Worm (Caenorhabditis elegans) whole organism, L4 larva: Measurements from ENCODE around the gene hrg-4.
"Not testable (repeated sequence)": the region's sequence is repeated elsewhere in the genome, so short reads cannot be mapped to it uniquely, and the experiment has no call there.

Source experiments
- F37D6.2 ChIP-seq: sonication (generic microtip); optimal IDR thresholded peaks from 2 replicates; lab custom pipeline; 2016; ENCODE audit warnings: mild to moderate bottlenecking, missing genetic modification characterization, missing compliant biosample characterization
- T26A8.4 ChIP-seq: fragments of 200-800 bp; sonication (Bioruptor generic); IDR thresholded peaks from 2 replicates; pipeline ENCODE4 v1.3.6; 2022; ENCODE audit warnings: missing genetic modification characterization, missing compliant biosample characterization
- Y5F2A.4 ChIP-seq: fragments of 200-800 bp; sonication (Bioruptor generic); optimal IDR thresholded peaks from 2 replicates; lab custom pipeline; 2018; ENCODE audit warnings: mild to moderate bottlenecking, missing genetic modification characterization, missing compliant biosample characterization
- ama-1 ChIP-seq: fragments of 150-350 bp; optimal IDR thresholded peaks from 2 replicates; lab custom pipeline; 2014; ENCODE audit warnings: inconsistent platforms, mixed read lengths
- arid-1 ChIP-seq: fragments of 200-800 bp; sonication (Bioruptor generic); conservative IDR thresholded peaks from 2 replicates; pipeline ENCODE4 v1.3.6; 2022; ENCODE audit warnings: missing genetic modification reagents, missing genetic modification characterization, missing compliant biosample characterization
- ceh-20 ChIP-seq: fragments of 200-800 bp; sonication (Bioruptor generic); IDR thresholded peaks from 2 replicates; pipeline ENCODE4 v1.3.6; 2022; ENCODE audit warnings: missing genetic modification reagents, missing genetic modification characterization, missing compliant biosample characterization
- ceh-82 ChIP-seq: sonication (generic microtip); optimal IDR thresholded peaks from 2 replicates; lab custom pipeline; 2017; ENCODE audit warnings: missing biosample characterization, missing genetic modification characterization
- daf-16 ChIP-seq, 3 experiments: sonication (generic microtip); optimal IDR thresholded peaks; 2 replicates each; lab custom pipeline; 2016 to 2017; ENCODE audit warnings: missing genetic modification characterization in 3 of 3, missing genetic modification reagents in 3 of 3, mild to moderate bottlenecking in 2 of 3, missing compliant biosample characterization in 2 of 3, missing biosample characterization in 1 of 3, moderate library complexity in 1 of 3
- daf-19 ChIP-seq: fragments of 200-800 bp; sonication (Bioruptor generic); conservative IDR thresholded peaks from 2 replicates; pipeline ENCODE4 v1.3.6; 2022; ENCODE audit warnings: missing genetic modification characterization, missing compliant biosample characterization
- egl-43 ChIP-seq: fragments of 200-800 bp; sonication (Bioruptor generic); IDR thresholded peaks from 2 replicates; pipeline ENCODE4 v1.3.6; 2022; ENCODE audit warnings: missing genetic modification reagents, missing genetic modification characterization, missing compliant biosample characterization
- fkh-10 ChIP-seq: fragments of 150-350 bp; optimal IDR thresholded peaks from 2 replicates; lab custom pipeline; 2014; ENCODE audit warnings: missing biosample characterization, missing genetic modification reagents, missing genetic modification characterization
- hlh-11 ChIP-seq: fragments of 200-800 bp; sonication (Bioruptor generic); optimal IDR thresholded peaks from 2 replicates; lab custom pipeline; 2018; ENCODE audit warnings: mild to moderate bottlenecking, missing genetic modification characterization, missing compliant biosample characterization
- hlh-30 ChIP-seq: sonication (generic microtip); optimal IDR thresholded peaks from 2 replicates; lab custom pipeline; 2017; ENCODE audit warnings: antibody characterized with exemption, mild to moderate bottlenecking, missing genetic modification characterization, missing compliant biosample characterization; ENCODE audit not compliant: insufficient read depth
- hmg-1.1 ChIP-seq: fragments of 200-800 bp; sonication (Bioruptor generic); IDR thresholded peaks from 2 replicates; pipeline ENCODE4 v1.3.6; 2022; ENCODE audit warnings: missing genetic modification reagents, missing genetic modification characterization, missing compliant biosample characterization
- jun-1 ChIP-seq: fragments of 150-350 bp; optimal IDR thresholded peaks from 2 replicates; lab custom pipeline; 2014; ENCODE audit warnings: missing biosample characterization, missing genetic modification reagents, missing genetic modification characterization
- lin-1 ChIP-seq: fragments of 200-800 bp; sonication (Bioruptor generic); IDR thresholded peaks from 2 replicates; pipeline ENCODE4 v1.3.6; 2022; ENCODE audit warnings: missing genetic modification reagents, missing genetic modification characterization, missing compliant biosample characterization
- mep-1 ChIP-seq: fragments of 150-350 bp; sonication (generic microtip); optimal IDR thresholded peaks from 3 replicates; lab custom pipeline; 2014; ENCODE audit warnings: missing biosample characterization, missing genetic modification characterization
- mes-2 ChIP-seq: sonication (generic microtip); optimal IDR thresholded peaks from 2 replicates; lab custom pipeline; 2016; ENCODE audit warnings: missing genotype, mild to moderate bottlenecking, missing genetic modification characterization, missing compliant biosample characterization; ENCODE audit not compliant: poor library complexity, severe bottlenecking
- nhr-10 ChIP-seq: fragments of 150-350 bp; optimal IDR thresholded peaks from 2 replicates; lab custom pipeline; 2014; ENCODE audit warnings: missing biosample characterization, missing genetic modification characterization
- nhr-102 ChIP-seq: sonication (generic microtip); optimal IDR thresholded peaks from 2 replicates; lab custom pipeline; 2016; ENCODE audit warnings: mild to moderate bottlenecking, missing genetic modification characterization, moderate library complexity, missing compliant biosample characterization
- nhr-11 ChIP-seq: fragments of 150-350 bp; optimal IDR thresholded peaks from 2 replicates; lab custom pipeline; 2014; ENCODE audit warnings: missing biosample characterization, missing genetic modification characterization
- nhr-237 ChIP-seq: sonication (generic microtip); optimal IDR thresholded peaks from 2 replicates; lab custom pipeline; 2017; ENCODE audit warnings: missing biosample characterization, missing genetic modification characterization
- nhr-28 ChIP-seq: fragments of 150-350 bp; optimal IDR thresholded peaks from 2 replicates; lab custom pipeline; 2014; ENCODE audit warnings: missing biosample characterization, missing genetic modification characterization
- nhr-42 ChIP-seq: fragments of 200-800 bp; sonication (Bioruptor generic); IDR thresholded peaks from 2 replicates; pipeline ENCODE4 v1.3.6; 2022; ENCODE audit warnings: missing genetic modification characterization, missing compliant biosample characterization
- nhr-6 ChIP-seq: fragments of 150-350 bp; optimal IDR thresholded peaks from 2 replicates; lab custom pipeline; 2014; ENCODE audit warnings: missing biosample characterization, missing genetic modification characterization
- nhr-77 ChIP-seq: fragments of 150-350 bp; optimal IDR thresholded peaks from 2 replicates; lab custom pipeline; 2014; ENCODE audit warnings: missing biosample characterization, missing genetic modification characterization
- rbr-2 ChIP-seq: sonication (generic microtip); optimal IDR thresholded peaks from 2 replicates; lab custom pipeline; 2016; ENCODE audit warnings: missing genotype, missing genetic modification characterization, missing compliant biosample characterization
- sdz-12 ChIP-seq: fragments of 200-800 bp; sonication (Bioruptor generic); optimal IDR thresholded peaks from 2 replicates; lab custom pipeline; 2018; ENCODE audit warnings: mild to moderate bottlenecking, missing genetic modification characterization, missing compliant biosample characterization
- set-16 ChIP-seq: fragments of 200-800 bp; sonication (Bioruptor generic); IDR thresholded peaks from 2 replicates; pipeline ENCODE4 v1.3.6; 2022; ENCODE audit warnings: missing genetic modification reagents, missing genetic modification characterization, missing compliant biosample characterization
- skn-1 ChIP-seq: fragments of 150-350 bp; optimal IDR thresholded peaks from 2 replicates; lab custom pipeline; 2014; ENCODE audit warnings: missing biosample characterization, missing genetic modification characterization
- tag-97 ChIP-seq: fragments of 200-800 bp; sonication (Bioruptor generic); IDR thresholded peaks from 2 replicates; pipeline ENCODE4 v1.3.6; 2022; ENCODE audit warnings: missing genetic modification characterization, missing compliant biosample characterization
- unc-62 ChIP-seq, 3 experiments: fragments of 150-350 bp in 1 of 3; sonication (generic microtip); optimal IDR thresholded peaks in 2 of 3; peaks in 1 of 3; 1 replicate in 1 of 3; 2 replicates in 2 of 3; lab custom pipeline; 2014 to 2017; ENCODE audit warnings: missing biosample characterization in 3 of 3, missing genetic modification characterization in 3 of 3, missing genetic modification reagents in 3 of 3, missing genotype in 1 of 3
- zag-1 ChIP-seq: fragments of 150-350 bp; optimal IDR thresholded peaks from 2 replicates; lab custom pipeline; 2014; ENCODE audit warnings: missing biosample characterization, missing genetic modification characterization

hrg-4 gene

ce11 chrIV:11030893-11031292 is at the start of gene hrg-4:
hrg-4 (minus strand) TSS chrIV:11030993.
- TF ChIP-seq unc-62 (GFP tag; optimal IDR thresholded peaks at IDR 0.05 in 1 of 2; lab: Kevin White, UChicago) (peak in 1 of 2 experiments; percentile 75), unc-62 (tag; optimal IDR thresholded peaks at IDR 0.05; lab: Kevin White, UChicago) (no peak), tag-97 (GFP tag; lab: Robert Waterston, UW) (no peak), hlh-30 (tag; lab: Kevin White, UChicago) (peak; percentile 26)

- TF ChIP-seq nhr-237 (tag; lab: Kevin White, UChicago) (no peak), egl-43 (GFP tag; lab: Robert Waterston, UW) (no peak), mep-1 (tag; lab: Kevin White, UChicago) (no peak), sdz-12 (GFP tag; lab: Kevin White, UChicago) (no peak), daf-19 (GFP tag; lab: Robert Waterston, UW) (no peak), ceh-82 (tag; lab: Kevin White, UChicago) (no peak)
- TF ChIP-seq, all 104 proteins: peak for 0
Observed at ce11 chrIV:11078482-11078881, 47.7 kb upstream of the hrg-4 start, which contains the start of gene Y5F2A.4. Y5F2A.4 (minus strand) TSS chrIV:11078582.

ce11 chrIV:11070895-11071294 is 40.1 kb upstream of the hrg-4 start:
- TF ChIP-seq unc-62 (GFP tag; optimal IDR thresholded peaks at IDR 0.05 in 1 of 2; lab: Kevin White, UChicago) (peak in 1 of 2 experiments; percentile 96), zag-1 (peak; percentile 46)
- TF ChIP-seq unc-62 (tag; optimal IDR thresholded peaks at IDR 0.05; lab: Kevin White, UChicago) = not testable (repeated sequence)

ce11 chrIV:11068314-11068713 is 37.5 kb upstream of the hrg-4 start:
- TF ChIP-seq hlh-30 (tag; lab: Kevin White, UChicago) = peak; percentile 57
- TF ChIP-seq rbr-2 (tag; lab: Kevin White, UChicago) = no peak
- TF ChIP-seq hlh-11 (tag; lab: Kevin White, UChicago) = peak; percentile 42
- peak in 1 of 2 experiments; percentile 100 for TF ChIP-seq unc-62 (GFP tag; optimal IDR thresholded peaks at IDR 0.05 in 1 of 2; lab: Kevin White, UChicago)
- TF ChIP-seq unc-62 (tag; optimal IDR thresholded peaks at IDR 0.05; lab: Kevin White, UChicago) = no peak
- TF ChIP-seq jun-1 = no peak
- TF ChIP-seq daf-16 (GFP tag; optimal IDR thresholded peaks at IDR 0.05; lab: Kevin White, UChicago) = peak in 1 of 2 experiments; percentile 96
- TF ChIP-seq daf-16 (tag; optimal IDR thresholded peaks at IDR 0.05; lab: Kevin White, UChicago) = no peak
- peak; percentile 79 for TF ChIP-seq ceh-20 (GFP tag; lab: Robert Waterston, UW)
- TF ChIP-seq nhr-11 (tag; lab: Kevin White, UChicago) = peak; percentile 93
- TF ChIP-seq, all 104 proteins: peak for 6

ce11 chrIV:11067003-11067402 is 36.2 kb upstream of the hrg-4 start, which contains the start of gene ttr-17:
ttr-17 (minus strand) TSS chrIV:11067026.
- TF ChIP-seq daf-16 (GFP tag; optimal IDR thresholded peaks at IDR 0.05; lab: Kevin White, UChicago) = peak in 1 of 2 experiments; percentile 83
- TF ChIP-seq daf-16 (tag; optimal IDR thresholded peaks at IDR 0.05; lab: Kevin White, UChicago) = no peak
- no peak for TF ChIP-seq mes-2 (tag; lab: Kevin White, UChicago)

- TF ChIP-seq nhr-102 (tag; lab: Kevin White, UChicago) (no peak), nhr-6 (no peak), nhr-11 (tag; lab: Kevin White, UChicago) (peak; percentile 67), skn-1 (tag; lab: Kevin White, UChicago) (no peak), lin-1 (no peak), daf-16 (GFP tag; optimal IDR thresholded peaks at IDR 0.05; lab: Kevin White, UChicago) (peak in 1 of 2 experiments; percentile 91), daf-16 (tag; optimal IDR thresholded peaks at IDR 0.05; lab: Kevin White, UChicago) (no peak), ama-1 (lab: Kevin White, UChicago) (peak; percentile 57), nhr-77 (no peak)
- TF ChIP-seq, all 104 proteins: peak for 3
Observed at ce11 chrIV:11063962-11064361, 33.2 kb upstream of the hrg-4 start, which contains the start of gene ttr-16. ttr-16 (minus strand) TSS chrIV:11064137.

ce11 chrIV:11062984-11063613 is 32.3 kb upstream of the hrg-4 start:
- TF ChIP-seq ama-1 (lab: Kevin White, UChicago) (peak; percentile 48), unc-62 (GFP tag; optimal IDR thresholded peaks at IDR 0.05 in 1 of 2; lab: Kevin White, UChicago) (peak in 1 of 2 experiments; percentile 94), unc-62 (tag; optimal IDR thresholded peaks at IDR 0.05; lab: Kevin White, UChicago) (no peak), rbr-2 (tag; lab: Kevin White, UChicago) (no peak), nhr-28 (tag; lab: Kevin White, UChicago) (no peak), fkh-10 (GFP tag; lab: Kevin White, UChicago) (no peak), daf-16 (GFP tag; optimal IDR thresholded peaks at IDR 0.05; lab: Kevin White, UChicago) (peak in 1 of 2 experiments; percentile 78), daf-16 (tag; optimal IDR thresholded peaks at IDR 0.05; lab: Kevin White, UChicago) (no peak), skn-1 (tag; lab: Kevin White, UChicago) (no peak), hmg-1.1 (GFP tag; lab: Robert Waterston, UW) (no peak), mes-2 (tag; lab: Kevin White, UChicago) (no peak), T26A8.4 (GFP tag; lab: Robert Waterston, UW) (peak; percentile 66; the same call in 1 of the 2 replicates), arid-1 (GFP tag; lab: Robert Waterston, UW) (no peak), nhr-10 (tag; lab: Kevin White, UChicago) (no peak), set-16 (no peak), nhr-42 (no peak), F37D6.2 (tag; lab: Kevin White, UChicago) (no peak), Y5F2A.4 (no peak)
